Fruit fly (Drosophila melanogaster) whole organism, adult: ENCODE data around the gene rols.

ENCODE experiments used
- CG11617 ChIP-seq: fragments of 200-800 bp; sonication (Bioruptor generic); optimal IDR thresholded peaks from 2 replicates; lab custom pipeline; 2017; ENCODE audit warnings: mild to moderate bottlenecking, missing biosample characterization, missing genetic modification reagents, missing genetic modification characterization
- CG12768 ChIP-seq: fragments of 200-800 bp; sonication (Bioruptor generic); optimal IDR thresholded peaks from 2 replicates; lab custom pipeline; 2017; ENCODE audit warnings: missing biosample characterization, missing genetic modification characterization, mild to moderate bottlenecking, moderate library complexity, missing genetic modification reagents
- CG14711 ChIP-seq: fragments of 200-800 bp; sonication (Bioruptor generic); optimal IDR thresholded peaks from 2 replicates; lab custom pipeline; 2018; ENCODE audit warnings: missing biosample characterization, mild to moderate bottlenecking, missing genetic modification characterization, moderate library complexity
- CG1620 ChIP-seq: fragments of 200-800 bp; sonication (Bioruptor generic); optimal IDR thresholded peaks from 2 replicates; lab custom pipeline; 2016; ENCODE audit warnings: missing biosample characterization, missing genetic modification characterization
- CG33017 ChIP-seq: fragments of 200-800 bp; sonication (Bioruptor generic); optimal IDR thresholded peaks from 2 replicates; lab custom pipeline; 2018; ENCODE audit warnings: missing biosample characterization, mild to moderate bottlenecking, missing genetic modification characterization, moderate library complexity
- CG5204 ChIP-seq: fragments of 200-800 bp; sonication (Bioruptor generic); optimal IDR thresholded peaks from 2 replicates; lab custom pipeline; 2016; ENCODE audit warnings: missing biosample characterization, missing genetic modification characterization
- CG7045 ChIP-seq: fragments of 200-800 bp; sonication (Bioruptor generic); optimal IDR thresholded peaks from 2 replicates; lab custom pipeline; 2017; ENCODE audit warnings: missing biosample characterization, mild to moderate bottlenecking, missing genetic modification characterization
- CG7101 ChIP-seq: fragments of 200-800 bp; sonication (Bioruptor generic); optimal IDR thresholded peaks from 2 replicates; lab custom pipeline; 2018; ENCODE audit warnings: missing biosample characterization, mild to moderate bottlenecking, missing genetic modification characterization, moderate library complexity
- Clk ChIP-seq: fragments of 200-800 bp; sonication (Bioruptor generic); optimal IDR thresholded peaks from 2 replicates; lab custom pipeline; 2017; ENCODE audit warnings: missing biosample characterization, missing genetic modification characterization
- Crg-1 ChIP-seq: fragments of 200-800 bp; sonication (Bioruptor generic); optimal IDR thresholded peaks from 2 replicates; lab custom pipeline; 2016; ENCODE audit warnings: missing biosample characterization, missing genetic modification characterization
- Hr96 ChIP-seq: fragments of 200-800 bp; sonication (Bioruptor generic); optimal IDR thresholded peaks from 2 replicates; lab custom pipeline; 2016; ENCODE audit warnings: missing biosample characterization, missing genetic modification characterization
- Mnt ChIP-seq: fragments of 200-800 bp; sonication (Bioruptor generic); optimal IDR thresholded peaks from 2 replicates; lab custom pipeline; 2016; ENCODE audit warnings: missing biosample characterization, mild to moderate bottlenecking, missing genetic modification characterization
- bab1 ChIP-seq: fragments of 200-800 bp; sonication (Bioruptor generic); optimal IDR thresholded peaks from 3 replicates; lab custom pipeline; 2019; ENCODE audit warnings: missing biosample characterization, mild to moderate bottlenecking, missing genetic modification characterization, moderate library complexity
- cic ChIP-seq: fragments of 200-800 bp; sonication (Bioruptor generic); optimal IDR thresholded peaks from 2 replicates; lab custom pipeline; 2017; ENCODE audit warnings: missing biosample characterization, mild to moderate bottlenecking, missing genetic modification characterization, moderate library complexity
- cnc ChIP-seq, 2 experiments: fragments of >200 bp; optimal IDR thresholded peaks; 2 replicates each; lab custom pipeline; 2017
- kay ChIP-seq: fragments of 200-800 bp; sonication (Bioruptor generic); peaks from one replicate; lab custom pipeline; 2016; ENCODE audit warnings: missing biosample characterization, missing genetic modification characterization, borderline replicate concordance
- ovo ChIP-seq: fragments of 200-800 bp; sonication (Bioruptor generic); optimal IDR thresholded peaks from 2 replicates; lab custom pipeline; 2016; ENCODE audit warnings: missing biosample characterization, missing genetic modification characterization
- pad ChIP-seq: fragments of 200-800 bp; sonication (Bioruptor generic); optimal IDR thresholded peaks from 3 replicates; lab custom pipeline; 2017; ENCODE audit warnings: missing biosample characterization, missing genetic modification characterization, mild to moderate bottlenecking, moderate library complexity, missing genetic modification reagents
- tj ChIP-seq: fragments of 200-800 bp; sonication (Bioruptor generic); optimal IDR thresholded peaks from 3 replicates; lab custom pipeline; 2017; ENCODE audit warnings: missing biosample characterization, mild to moderate bottlenecking, missing genetic modification characterization, moderate library complexity
- toe ChIP-seq: fragments of 200-800 bp; sonication (Bioruptor generic); optimal IDR thresholded peaks from 2 replicates; lab custom pipeline; 2016; ENCODE audit warnings: missing biosample characterization, missing genetic modification characterization

The rols gene

dm6 chr3L:12084969-12085690, 20.5 kb upstream of the rols start:
- TF ChIP-seq CG14711 (tag; lab: Kevin White, UChicago), result no peak
- TF ChIP-seq cnc (optimal IDR thresholded peaks at IDR 0.05; lab: Kevin White, UChicago), result no peak
- TF ChIP-seq CG11617 (GFP tag; lab: Kevin White, UChicago), result no peak
- TF ChIP-seq bab1, result no peak
- no peak for TF ChIP-seq CG12768 (GFP tag; lab: Kevin White, UChicago)
- no peak for TF ChIP-seq Mnt
- TF ChIP-seq CG5204 (GFP tag; lab: Kevin White, UChicago), result no peak
- no peak for TF ChIP-seq Hr96 (GFP tag; lab: Kevin White, UChicago)

dm6 chr3L:12083861-12084260, 19.2 kb upstream of the rols start:
- TF ChIP-seq CG1620 (GFP tag; lab: Kevin White, UChicago) (peak; percentile 5), kay (GFP tag; lab: Kevin White, UChicago) (no peak), tj (GFP tag; lab: Kevin White, UChicago) (no peak), CG12768 (GFP tag; lab: Kevin White, UChicago) (no peak), CG7101 (tag; lab: Kevin White, UChicago) (peak; percentile 70), Crg-1 (GFP tag; lab: Kevin White, UChicago) (peak; percentile 52), toe (GFP tag; lab: Kevin White, UChicago) (no peak), Clk (GFP tag; lab: Kevin White, UChicago) (no peak), CG11617 (GFP tag; lab: Kevin White, UChicago) (peak; percentile 38), Mnt (no peak), pad (peak; percentile 10), Hr96 (GFP tag; lab: Kevin White, UChicago) (no peak), CG14711 (tag; lab: Kevin White, UChicago) (no peak), cnc (optimal IDR thresholded peaks at IDR 0.05; lab: Kevin White, UChicago) (no peak), bab1 (no peak), CG7045 (no peak), CG33017 (peak; percentile 24), cic (GFP tag; lab: Kevin White, UChicago) (peak; percentile 12), ovo (GFP tag; lab: Kevin White, UChicago) (peak; percentile 45), CG5204 (GFP tag; lab: Kevin White, UChicago) (no peak)

- TF ChIP-seq CG1620 (GFP tag; lab: Kevin White, UChicago) (no peak), tj (GFP tag; lab: Kevin White, UChicago) (no peak), cic (GFP tag; lab: Kevin White, UChicago) (no peak)
Measured at dm6 chr3L:12083092-12083680, 18.5 kb upstream of the rols start.

- no peak for TF ChIP-seq CG1620 (GFP tag; lab: Kevin White, UChicago)
- no peak for TF ChIP-seq cic (GFP tag; lab: Kevin White, UChicago)
- no peak for TF ChIP-seq CG7101 (tag; lab: Kevin White, UChicago)
Measured at dm6 chr3L:12082521-12082841, 17.8 kb upstream of the rols start.

- TF ChIP-seq CG7045 (peak; percentile 1), CG12768 (GFP tag; lab: Kevin White, UChicago) (peak; percentile 29), Hr96 (GFP tag; lab: Kevin White, UChicago) (peak; percentile 38), tj (GFP tag; lab: Kevin White, UChicago) (peak; percentile 77), CG14711 (tag; lab: Kevin White, UChicago) (peak; percentile 3), Clk (GFP tag; lab: Kevin White, UChicago) (no peak), toe (GFP tag; lab: Kevin White, UChicago) (peak; percentile 2), pad (no peak), cic (GFP tag; lab: Kevin White, UChicago) (peak; percentile 77), bab1 (peak; percentile 20), CG11617 (GFP tag; lab: Kevin White, UChicago) (peak; percentile 59), CG5204 (GFP tag; lab: Kevin White, UChicago) (peak; percentile 20), CG1620 (GFP tag; lab: Kevin White, UChicago) (no peak), CG33017 (no peak), Mnt (peak; percentile 28)
Measured at dm6 chr3L:12081679-12082520, 17.2 kb upstream of the rols start, which contains the start of gene Sema5c. Gene Sema5c (minus strand): TSS chr3L:12081830.

- TF ChIP-seq Clk (GFP tag; lab: Kevin White, UChicago), result no peak
- no peak for TF ChIP-seq CG12768 (GFP tag; lab: Kevin White, UChicago)
- TF ChIP-seq CG7045, result no peak
- TF ChIP-seq cnc (optimal IDR thresholded peaks at IDR 0.05; lab: Kevin White, UChicago), result no peak
- no peak for TF ChIP-seq cic (GFP tag; lab: Kevin White, UChicago)
- TF ChIP-seq Mnt, result no peak
- no peak for TF ChIP-seq Crg-1 (GFP tag; lab: Kevin White, UChicago)
- TF ChIP-seq bab1, result no peak
- TF ChIP-seq CG14711 (tag; lab: Kevin White, UChicago), result no peak
- no peak for TF ChIP-seq Hr96 (GFP tag; lab: Kevin White, UChicago)
- TF ChIP-seq toe (GFP tag; lab: Kevin White, UChicago), result no peak
- no peak for TF ChIP-seq ovo (GFP tag; lab: Kevin White, UChicago)
- no peak for TF ChIP-seq CG1620 (GFP tag; lab: Kevin White, UChicago)
- TF ChIP-seq CG33017, result no peak
Measured at dm6 chr3L:12080423-12080822, 15.8 kb upstream of the rols start.
